Worm (Caenorhabditis elegans) whole organism, midembryonic: ENCODE data around the gene col-71.

Source experiments
- flt-1 ChIP-seq: fragments of 200-800 bp; sonication (Bioruptor generic); IDR thresholded peaks from 2 replicates; pipeline ENCODE4 v1.3.6; 2022; ENCODE audit warnings: missing genetic modification characterization, missing compliant biosample characterization
- med-1 ChIP-seq: sonication (generic microtip); optimal IDR thresholded peaks from 2 replicates; lab custom pipeline; 2017; ENCODE audit warnings: missing genetic modification characterization, mild to moderate bottlenecking, missing compliant biosample characterization, antibody characterized with exemption, missing genetic modification reagents; ENCODE audit not compliant: insufficient read depth
- ref-1 ChIP-seq: fragments of 200-800 bp; sonication (Bioruptor generic); conservative IDR thresholded peaks from 2 replicates; pipeline ENCODE4 v1.3.6; 2022; ENCODE audit warnings: missing genetic modification reagents, missing genetic modification characterization, missing compliant biosample characterization
- tab-1 ChIP-seq: fragments of 200-800 bp; sonication (Bioruptor generic); IDR thresholded peaks from 2 replicates; pipeline ENCODE4 v1.3.6; 2022; ENCODE audit warnings: missing genetic modification characterization, missing compliant biosample characterization
- ztf-23 ChIP-seq: fragments of 200-800 bp; sonication (Bioruptor generic); IDR thresholded peaks from 2 replicates; pipeline ENCODE4 v1.3.6; 2022; ENCODE audit warnings: missing genetic modification reagents, missing genetic modification characterization, missing compliant biosample characterization
- ztf-29 ChIP-seq: fragments of 200-800 bp; sonication (Bioruptor generic); IDR thresholded peaks from 2 replicates; pipeline ENCODE4 v1.3.6; 2022; ENCODE audit warnings: missing genetic modification reagents, missing genetic modification characterization, missing compliant biosample characterization

- no peak for TF ChIP-seq ref-1 (GFP tag; lab: Robert Waterston, UW)
- TF ChIP-seq ztf-23 = no peak
- no peak for TF ChIP-seq flt-1 (GFP tag; lab: Robert Waterston, UW)
- TF ChIP-seq med-1 (GFP tag; lab: Kevin White, UChicago) = no peak
- no peak for TF ChIP-seq tab-1 (GFP tag; lab: Robert Waterston, UW)
- TF ChIP-seq ztf-29 = no peak
Observed at ce11 chrII:3459199-3459598, 43.2 kb downstream of the col-71 start.
